Worm (Caenorhabditis elegans) whole organism, midembryonic: Measurements from ENCODE around the gene Y32G9B.1.
A peak's percentile ranks its signal among the peaks of the same experiment; 100 is the strongest.
"Not testable (repeated sequence)": the region's sequence is repeated elsewhere in the genome, so short reads cannot be mapped to it uniquely, and the experiment has no call there.

Experiments used
- T22C8.4 ChIP-seq: fragments of 200-800 bp; sonication (Bioruptor generic); IDR thresholded peaks from 2 replicates; pipeline ENCODE4 v1.3.6; 2022; ENCODE audit warnings: missing genetic modification characterization, missing compliant biosample characterization
- cog-1 ChIP-seq: sonication (generic microtip); optimal IDR thresholded peaks from 2 replicates; lab custom pipeline; 2016; ENCODE audit warnings: missing genetic modification characterization, missing compliant biosample characterization
- flt-1 ChIP-seq: fragments of 200-800 bp; sonication (Bioruptor generic); IDR thresholded peaks from 2 replicates; pipeline ENCODE4 v1.3.6; 2022; ENCODE audit warnings: missing genetic modification characterization, missing compliant biosample characterization
- klf-2 ChIP-seq: fragments of 200-800 bp; sonication (Bioruptor generic); conservative IDR thresholded peaks from 2 replicates; pipeline ENCODE4 v1.3.6; 2022; ENCODE audit warnings: missing genetic modification reagents, missing genetic modification characterization, missing compliant biosample characterization
- med-1 ChIP-seq: sonication (generic microtip); optimal IDR thresholded peaks from 2 replicates; lab custom pipeline; 2017; ENCODE audit warnings: missing genetic modification characterization, mild to moderate bottlenecking, missing compliant biosample characterization, antibody characterized with exemption, missing genetic modification reagents; ENCODE audit not compliant: insufficient read depth
- ref-1 ChIP-seq: fragments of 200-800 bp; sonication (Bioruptor generic); conservative IDR thresholded peaks from 2 replicates; pipeline ENCODE4 v1.3.6; 2022; ENCODE audit warnings: missing genetic modification reagents, missing genetic modification characterization, missing compliant biosample characterization
- tab-1 ChIP-seq: fragments of 200-800 bp; sonication (Bioruptor generic); IDR thresholded peaks from 2 replicates; pipeline ENCODE4 v1.3.6; 2022; ENCODE audit warnings: missing genetic modification characterization, missing compliant biosample characterization
- ztf-23 ChIP-seq: fragments of 200-800 bp; sonication (Bioruptor generic); IDR thresholded peaks from 2 replicates; pipeline ENCODE4 v1.3.6; 2022; ENCODE audit warnings: missing genetic modification reagents, missing genetic modification characterization, missing compliant biosample characterization
- ztf-29 ChIP-seq: fragments of 200-800 bp; sonication (Bioruptor generic); IDR thresholded peaks from 2 replicates; pipeline ENCODE4 v1.3.6; 2022; ENCODE audit warnings: missing genetic modification reagents, missing genetic modification characterization, missing compliant biosample characterization

The Y32G9B.1 gene

DNA sequence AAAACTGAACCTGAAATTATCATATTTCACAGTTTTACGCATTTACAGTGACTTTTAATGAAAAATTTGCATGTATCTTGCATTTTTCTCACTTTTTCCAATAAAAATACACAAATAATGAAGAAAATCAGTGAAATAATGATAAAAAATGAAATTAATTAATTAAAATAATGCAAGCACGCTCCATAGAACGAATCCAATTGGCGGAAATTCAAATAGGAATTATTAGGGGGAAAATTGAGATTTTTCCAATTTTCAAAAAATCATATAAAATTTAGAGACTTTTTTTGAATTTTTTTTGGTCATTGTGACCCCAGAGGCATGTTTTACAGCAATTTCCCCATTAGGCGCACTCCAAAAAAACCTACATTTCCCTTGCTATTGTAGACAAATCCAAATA is 9.1 kb downstream of the Y32G9B.1 start:
- TF ChIP-seq ztf-29 = no peak
- no peak for TF ChIP-seq klf-2 (GFP tag; lab: Robert Waterston, UW)
- no peak for TF ChIP-seq ztf-23 (GFP tag; lab: Robert Waterston, UW)
- no peak for TF ChIP-seq med-1 (GFP tag; lab: Kevin White, UChicago)
- TF ChIP-seq flt-1 (GFP tag; lab: Robert Waterston, UW) = no peak
- no peak for TF ChIP-seq cog-1
- no peak for TF ChIP-seq tab-1 (GFP tag; lab: Robert Waterston, UW)
- no peak for TF ChIP-seq ref-1 (GFP tag; lab: Robert Waterston, UW)
- no peak for TF ChIP-seq T22C8.4 (GFP tag; lab: Robert Waterston, UW)

ce11 chrV:1820016-1820415 is 9.9 kb downstream of the Y32G9B.1 start:
- TF ChIP-seq ztf-29 (no peak), tab-1 (GFP tag; lab: Robert Waterston, UW) (no peak), med-1 (GFP tag; lab: Kevin White, UChicago) (no peak), ztf-23 (GFP tag; lab: Robert Waterston, UW) (no peak), ref-1 (GFP tag; lab: Robert Waterston, UW) (no peak), flt-1 (GFP tag; lab: Robert Waterston, UW) (no peak), cog-1 (no peak), klf-2 (GFP tag; lab: Robert Waterston, UW) (no peak), T22C8.4 (GFP tag; lab: Robert Waterston, UW) (no peak)

DNA sequence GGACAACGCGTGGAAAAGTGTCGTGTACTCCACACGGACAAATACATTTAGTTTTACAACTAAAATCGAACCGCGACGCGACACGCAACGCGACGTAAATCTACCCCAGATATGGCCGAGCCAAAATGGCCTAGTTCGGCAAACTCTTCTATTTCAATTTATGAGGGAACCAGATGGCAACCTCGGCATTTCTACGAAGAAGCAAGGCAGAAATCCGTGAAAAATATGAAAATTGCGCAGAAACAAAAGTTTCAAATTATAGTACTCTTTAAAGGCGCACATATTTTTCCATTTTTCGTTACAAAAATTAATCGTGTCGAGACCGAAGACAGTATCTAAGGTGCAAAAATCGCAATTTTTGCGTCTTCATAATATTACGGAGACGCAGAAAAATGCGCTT is 15.1 kb downstream of the Y32G9B.1 start, which contains the start of gene Y46H3A.5:
Y46H3A.5 (minus strand) TSS at position 101 of the 400 bp plus-strand sequence.
- TF ChIP-seq ztf-23 (GFP tag; lab: Robert Waterston, UW); klf-2 (GFP tag; lab: Robert Waterston, UW); med-1 (GFP tag; lab: Kevin White, UChicago): not testable (repeated sequence)

ce11 chrV:1811035-1811434 is 18.8 kb downstream of the Y32G9B.1 start, which contains the start of gene Y46H3A.4:
Gene Y46H3A.4 (minus strand): TSS chrV:1811135.
- no peak for TF ChIP-seq ztf-23 (GFP tag; lab: Robert Waterston, UW)

DNA sequence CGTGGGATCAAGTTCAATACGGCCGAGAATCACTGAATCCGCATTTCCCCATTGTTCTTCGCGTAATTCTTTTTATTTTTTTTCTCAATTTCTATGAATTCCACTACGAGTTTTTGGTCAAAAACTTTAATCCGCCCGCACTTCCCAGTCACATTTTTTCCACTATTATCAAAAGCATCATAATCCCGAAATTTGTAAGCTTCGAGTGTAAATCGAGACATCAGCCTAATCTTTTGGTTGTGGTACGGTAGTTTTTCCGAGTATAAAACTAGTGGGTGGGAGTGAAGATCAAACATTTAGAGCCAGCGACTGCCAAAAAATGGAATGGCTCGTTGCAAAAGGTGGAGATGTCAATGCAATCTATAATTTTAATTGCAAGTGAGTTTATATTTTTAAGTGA is 22.7 kb downstream of the Y32G9B.1 start, which contains the start of gene srt-42:
srt-42 (plus strand) TSS at position 301 of the 400 bp plus-strand sequence.
- TF ChIP-seq ztf-23 (GFP tag; lab: Robert Waterston, UW) (no peak), ref-1 (GFP tag; lab: Robert Waterston, UW) (no peak), med-1 (GFP tag; lab: Kevin White, UChicago) (no peak), cog-1 (no peak), klf-2 (GFP tag; lab: Robert Waterston, UW) (no peak), tab-1 (GFP tag; lab: Robert Waterston, UW) (no peak), flt-1 (GFP tag; lab: Robert Waterston, UW) (no peak), ztf-29 (no peak), T22C8.4 (GFP tag; lab: Robert Waterston, UW) (no peak)

DNA sequence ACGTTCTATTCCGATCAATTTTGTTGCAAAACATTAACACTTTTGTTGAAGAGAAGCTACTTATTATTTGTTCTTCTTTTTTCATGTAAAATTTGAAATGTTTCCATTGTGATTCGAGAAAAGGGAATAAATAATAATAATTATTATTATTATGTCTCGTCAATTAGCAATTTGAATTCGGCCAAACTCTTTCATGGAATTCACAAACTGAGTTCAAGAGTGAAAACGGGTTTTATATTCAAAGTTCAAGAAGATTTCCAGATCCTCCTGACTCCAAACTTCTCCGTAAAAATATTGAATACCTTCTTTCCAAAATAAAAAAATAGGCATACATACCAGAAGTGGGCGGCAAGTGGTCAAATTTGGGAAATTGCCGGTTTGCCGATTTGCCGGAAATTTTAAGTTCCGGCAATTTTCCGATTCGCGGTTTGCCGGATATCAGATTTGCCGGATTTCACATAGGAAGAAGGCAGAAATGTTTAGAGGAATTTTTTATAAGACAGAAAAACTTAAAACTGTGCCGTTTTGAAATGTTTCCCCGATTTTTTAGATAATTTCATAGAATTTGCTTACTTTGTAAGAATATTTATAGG is 24.1 kb downstream of the Y32G9B.1 start:
- no peak for TF ChIP-seq ztf-23 (GFP tag; lab: Robert Waterston, UW)
- no peak for TF ChIP-seq klf-2 (GFP tag; lab: Robert Waterston, UW)
- no peak for TF ChIP-seq T22C8.4 (GFP tag; lab: Robert Waterston, UW)
- TF ChIP-seq tab-1 (GFP tag; lab: Robert Waterston, UW) = no peak
- TF ChIP-seq ref-1 (GFP tag; lab: Robert Waterston, UW) = no peak
- TF ChIP-seq flt-1 (GFP tag; lab: Robert Waterston, UW) = no peak
- TF ChIP-seq cog-1 = no peak
- TF ChIP-seq ztf-29 = no peak
- no peak for TF ChIP-seq med-1 (GFP tag; lab: Kevin White, UChicago)

DNA sequence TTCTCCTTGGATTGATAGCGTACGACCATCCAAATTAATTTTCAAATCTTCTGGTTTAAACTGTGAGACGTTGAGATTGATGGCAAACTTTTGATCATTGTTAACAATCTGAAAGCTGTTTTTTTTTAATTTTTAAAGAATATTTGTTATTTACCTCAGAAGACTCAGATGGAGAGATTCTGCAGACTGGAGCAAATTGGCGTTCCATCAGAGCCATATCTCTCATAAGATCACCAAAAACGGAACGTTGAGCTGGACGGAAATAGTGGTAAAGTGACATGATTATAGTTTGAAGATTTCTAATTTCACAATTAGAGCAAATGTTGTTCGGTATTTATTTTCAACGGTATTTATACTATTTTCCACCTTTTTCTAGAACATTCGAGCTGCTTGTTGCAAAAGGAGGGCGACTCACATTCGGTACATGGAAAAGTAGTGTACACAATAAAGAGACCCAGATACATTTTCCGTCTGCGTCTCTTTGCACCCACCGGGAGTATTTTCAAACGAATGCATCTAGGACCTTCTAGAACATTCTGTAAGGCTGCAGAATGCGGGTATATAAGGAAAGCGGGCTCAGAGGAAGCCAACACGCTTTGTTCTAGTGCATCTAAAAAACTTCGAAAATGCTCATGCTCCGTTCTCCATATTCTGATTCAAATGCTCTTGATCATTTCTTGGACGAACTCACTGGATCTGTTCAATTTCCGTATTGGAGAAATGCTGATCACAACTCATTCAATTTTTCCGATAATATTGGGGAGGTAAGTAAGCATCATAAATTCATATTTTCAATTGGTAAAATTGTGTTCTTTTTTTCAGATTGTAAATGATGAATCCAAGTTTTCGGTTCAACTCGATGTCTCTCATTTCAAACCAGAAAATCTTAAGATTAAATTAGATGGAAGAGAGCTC is 25.0 kb downstream of the Y32G9B.1 start, which contains the start of the genes hsp-16.2 and hsp-16.41:
hsp-16.2 (minus strand) TSS at position 313 of the 915 bp plus-strand sequence.
hsp-16.41 (plus strand) TSS at position 534 of the 915 bp plus-strand sequence.
- TF ChIP-seq med-1 (GFP tag; lab: Kevin White, UChicago) (no peak), ref-1 (GFP tag; lab: Robert Waterston, UW) (no peak), ztf-23 (GFP tag; lab: Robert Waterston, UW) (0 out of 2 replicates have a peak, but pooled peaks have one; percentile 26), tab-1 (GFP tag; lab: Robert Waterston, UW) (no peak), cog-1 (no peak), T22C8.4 (GFP tag; lab: Robert Waterston, UW) (no peak), ztf-29 (no peak)

ce11 chrV:1804034-1804542 is 25.8 kb downstream of the Y32G9B.1 start:
- TF ChIP-seq klf-2 (GFP tag; lab: Robert Waterston, UW) (no peak), ztf-29 (no peak), cog-1 (no peak), ref-1 (GFP tag; lab: Robert Waterston, UW) (no peak), ztf-23 (GFP tag; lab: Robert Waterston, UW) (no peak), tab-1 (GFP tag; lab: Robert Waterston, UW) (no peak), med-1 (GFP tag; lab: Kevin White, UChicago) (no peak), flt-1 (GFP tag; lab: Robert Waterston, UW) (no peak), T22C8.4 (GFP tag; lab: Robert Waterston, UW) (no peak)

- TF ChIP-seq tab-1 (GFP tag; lab: Robert Waterston, UW) (no peak), med-1 (GFP tag; lab: Kevin White, UChicago) (no peak), klf-2 (GFP tag; lab: Robert Waterston, UW) (no peak), flt-1 (GFP tag; lab: Robert Waterston, UW) (no peak), T22C8.4 (GFP tag; lab: Robert Waterston, UW) (no peak), ref-1 (GFP tag; lab: Robert Waterston, UW) (no peak)
Observed at ce11 chrV:1803043-1803442, 26.8 kb downstream of the Y32G9B.1 start, which contains the start of gene srt-41. Gene srt-41 (minus strand): TSS chrV:1803143.
